Worm (Caenorhabditis elegans): ENCODE measurements around the gene C18F10.2.

ce11 chrIII:6248064-6248687 is 24.8 kb upstream of the C18F10.2 start, which contains the start of the genes gen-1 and stt-3:
- no peak for TF ChIP-seq lin-11 (tag; optimal IDR thresholded peaks at IDR 0.05)
- no peak for TF ChIP-seq lin-13 (GFP tag; optimal IDR thresholded peaks at IDR 0.05)
- no peak for TF ChIP-seq nhr-6 (tag; optimal IDR thresholded peaks at IDR 0.05)
- TF ChIP-seq gmeb-1 (tag; optimal IDR thresholded peaks at IDR 0.05) = no peak
